Worm (Caenorhabditis elegans): ENCODE results near the gene sld-5.
A peak's percentile ranks its signal among the peaks of the same experiment; 100 is the strongest.

sld-5 gene

ce11 chrV:20249438-20250120 is 12.0 kb upstream of the sld-5 start, which contains the start of gene swsn-1:
swsn-1 (minus strand) TSS chrV:20249488.
- TF ChIP-seq pqm-1 (tag; optimal IDR thresholded peaks at IDR 0.05), result peak; percentile 6
- TF ChIP-seq ceh-82 (tag; optimal IDR thresholded peaks at IDR 0.05), result no peak
- peak; percentile 36 for TF ChIP-seq ceh-28 (tag; optimal IDR thresholded peaks at IDR 0.05)
- TF ChIP-seq ama-1 (optimal IDR thresholded peaks at IDR 0.05), result no peak
- peak; percentile 10 for TF ChIP-seq lin-15B (tag; optimal IDR thresholded peaks at IDR 0.05)
- peak; percentile 85 for TF ChIP-seq hmg-11 (tag; optimal IDR thresholded peaks at IDR 0.05)
- peak; percentile 63 for TF ChIP-seq nfya-1 (tag; optimal IDR thresholded peaks at IDR 0.05; ENCODE audit: insufficient read depth)
- no peak for TF ChIP-seq nhr-28 (tag; optimal IDR thresholded peaks at IDR 0.05)
- TF ChIP-seq skn-1 (tag; optimal IDR thresholded peaks at IDR 0.05), result no peak
- TF ChIP-seq nhr-77 (tag; optimal IDR thresholded peaks at IDR 0.05), result no peak

- no peak for TF ChIP-seq nhr-23 (tag; optimal IDR thresholded peaks at IDR 0.05)
- TF ChIP-seq nhr-28 (tag; optimal IDR thresholded peaks at IDR 0.05), result no peak
- no peak for TF ChIP-seq ceh-16 (tag; optimal IDR thresholded peaks at IDR 0.05)
These were observed 3.8 kb upstream of the sld-5 start for ce11 chrV:20241243-20241862.

- TF ChIP-seq fkh-10 (GFP tag; optimal IDR thresholded peaks at IDR 0.05) (no peak), pha-4 (tag; optimal IDR thresholded peaks at IDR 0.05) (no peak), skn-1 (tag; optimal IDR thresholded peaks at IDR 0.05) (no peak), aly-2 (tag; optimal IDR thresholded peaks at IDR 0.05) (no peak), nhr-11 (tag; optimal IDR thresholded peaks at IDR 0.05) (no peak), nfya-1 (tag; optimal IDR thresholded peaks at IDR 0.05; ENCODE audit: insufficient read depth) (no peak), elt-1 (tag; optimal IDR thresholded peaks at IDR 0.05) (no peak)
These were observed 2.3 kb downstream of the sld-5 start for ce11 chrV:20235231-20235630.

ce11 chrV:20234439-20234838 is 3.1 kb downstream of the sld-5 start:
- TF ChIP-seq zag-1 (tag; optimal IDR thresholded peaks at IDR 0.05), result no peak
- TF ChIP-seq hmg-11 (tag; optimal IDR thresholded peaks at IDR 0.05), result no peak
- no peak for TF ChIP-seq ceh-9 (tag; optimal IDR thresholded peaks at IDR 0.05)
- TF ChIP-seq ceh-16 (tag; optimal IDR thresholded peaks at IDR 0.05), result no peak
- no peak for TF ChIP-seq ama-1 (optimal IDR thresholded peaks at IDR 0.05)
- TF ChIP-seq eor-1 (tag; optimal IDR thresholded peaks at IDR 0.05), result no peak
- TF ChIP-seq ceh-28 (tag; optimal IDR thresholded peaks at IDR 0.05), result no peak
- no peak for TF ChIP-seq nhr-12 (tag; optimal IDR thresholded peaks at IDR 0.05)
- no peak for TF ChIP-seq ztf-11 (tag; optimal IDR thresholded peaks at IDR 0.05)
- no peak for TF ChIP-seq lin-15B (tag; optimal IDR thresholded peaks at IDR 0.05)
- no peak for TF ChIP-seq ceh-82 (tag; optimal IDR thresholded peaks at IDR 0.05)
- TF ChIP-seq nfya-1 (tag; optimal IDR thresholded peaks at IDR 0.05; ENCODE audit: insufficient read depth), result no peak
- TF ChIP-seq pha-4 (tag; optimal IDR thresholded peaks at IDR 0.05), result no peak
- no peak for TF ChIP-seq skn-1 (tag; optimal IDR thresholded peaks at IDR 0.05)
- no peak for TF ChIP-seq aly-2 (tag; optimal IDR thresholded peaks at IDR 0.05)
- TF ChIP-seq nhr-28 (tag; optimal IDR thresholded peaks at IDR 0.05), result no peak
- no peak for TF ChIP-seq snpc-4 (tag; optimal IDR thresholded peaks at IDR 0.05)
- TF ChIP-seq nhr-11 (tag; optimal IDR thresholded peaks at IDR 0.05), result no peak
- TF ChIP-seq elt-2 (tag; optimal IDR thresholded peaks at IDR 0.05), result no peak

- no peak for TF ChIP-seq sea-2 (GFP tag; optimal IDR thresholded peaks at IDR 0.05)
- TF ChIP-seq egl-27 (tag; optimal IDR thresholded peaks at IDR 0.05), result no peak
- TF ChIP-seq mml-1 (tag; optimal IDR thresholded peaks at IDR 0.05), result no peak
- TF ChIP-seq ama-1 (optimal IDR thresholded peaks at IDR 0.05), result no peak
- no peak for TF ChIP-seq nhr-76 (tag; optimal IDR thresholded peaks at IDR 0.05)
- TF ChIP-seq nhr-12 (tag; optimal IDR thresholded peaks at IDR 0.05), result no peak
- no peak for TF ChIP-seq elt-2 (tag; optimal IDR thresholded peaks at IDR 0.05)
- TF ChIP-seq ztf-4 (tag; optimal IDR thresholded peaks at IDR 0.05), result no peak
- TF ChIP-seq tbx-2 (tag; optimal IDR thresholded peaks at IDR 0.05), result no peak
- TF ChIP-seq ceh-9 (tag; optimal IDR thresholded peaks at IDR 0.05), result no peak
- TF ChIP-seq ceh-82 (tag; optimal IDR thresholded peaks at IDR 0.05), result no peak
- TF ChIP-seq nhr-67 (tag; optimal IDR thresholded peaks at IDR 0.05), result no peak
- no peak for TF ChIP-seq mdl-1 (tag; optimal IDR thresholded peaks at IDR 0.05)
- no peak for TF ChIP-seq daf-12 (tag; optimal IDR thresholded peaks at IDR 0.05)
These were observed 3.8 kb downstream of the sld-5 start, which contains the start of gene Y113G7B.15 for ce11 chrV:20233743-20234142. Y113G7B.15 (minus strand) TSS chrV:20233843.
